Worm (Caenorhabditis elegans) whole organism, L4 larva: ENCODE results near the gene cyn-11.

Source experiments
- aha-1 ChIP-seq: fragments of 150-350 bp; peaks from one replicate; lab custom pipeline; 2014; ENCODE audit warnings: missing biosample characterization, missing genetic modification characterization
- ama-1 ChIP-seq: fragments of 150-350 bp; optimal IDR thresholded peaks from 2 replicates; lab custom pipeline; 2014; ENCODE audit warnings: inconsistent platforms, mixed read lengths
- ceh-28 ChIP-seq: fragments of 150-350 bp; optimal IDR thresholded peaks from 2 replicates; lab custom pipeline; 2014; ENCODE audit warnings: missing biosample characterization, missing genetic modification reagents, missing genetic modification characterization
- ceh-44 ChIP-seq: fragments of 200-800 bp; sonication (Bioruptor generic); IDR thresholded peaks from 2 replicates; pipeline ENCODE4 v1.3.6; 2022; ENCODE audit warnings: missing genetic modification reagents, missing genetic modification characterization, missing compliant biosample characterization
- ceh-62 ChIP-seq: sonication (generic microtip); optimal IDR thresholded peaks from 2 replicates; lab custom pipeline; 2017; ENCODE audit warnings: missing biosample characterization, missing genetic modification characterization
- ces-1 ChIP-seq: fragments of 150-350 bp; sonication (generic microtip); optimal IDR thresholded peaks from 4 replicates; lab custom pipeline; 2014; ENCODE audit warnings: missing biosample characterization, missing genetic modification reagents, missing genetic modification characterization
- daf-12 ChIP-seq: fragments of 150-350 bp; optimal IDR thresholded peaks from 2 replicates; lab custom pipeline; 2014; ENCODE audit warnings: missing biosample characterization, missing genetic modification reagents, missing genetic modification characterization
- dmd-6 ChIP-seq: fragments of 200-800 bp; sonication (Bioruptor generic); IDR thresholded peaks from 2 replicates; pipeline ENCODE4 v1.3.6; 2022; ENCODE audit warnings: missing genetic modification reagents, missing genetic modification characterization, missing compliant biosample characterization
- dpl-1 ChIP-seq: fragments of 150-350 bp; optimal IDR thresholded peaks from 2 replicates; lab custom pipeline; 2014; ENCODE audit warnings: missing biosample characterization, missing genetic modification reagents, missing genetic modification characterization
- duxl-1 ChIP-seq: sonication (generic microtip); optimal IDR thresholded peaks from 2 replicates; lab custom pipeline; 2016; ENCODE audit warnings: mild to moderate bottlenecking, missing genetic modification characterization, moderate library complexity, missing compliant biosample characterization; ENCODE audit not compliant: poor library complexity
- dve-1 ChIP-seq: sonication (generic microtip); optimal IDR thresholded peaks from 2 replicates; lab custom pipeline; 2017; ENCODE audit warnings: antibody characterized with exemption, mild to moderate bottlenecking, missing genetic modification characterization, missing compliant biosample characterization; ENCODE audit not compliant: insufficient read depth
- gei-8 ChIP-seq: fragments of 200-800 bp; sonication (Bioruptor generic); optimal IDR thresholded peaks from 2 replicates; lab custom pipeline; 2018; ENCODE audit warnings: mild to moderate bottlenecking, missing genetic modification characterization, missing compliant biosample characterization
- hlh-11 ChIP-seq: fragments of 200-800 bp; sonication (Bioruptor generic); optimal IDR thresholded peaks from 2 replicates; lab custom pipeline; 2018; ENCODE audit warnings: mild to moderate bottlenecking, missing genetic modification characterization, missing compliant biosample characterization
- hlh-30 ChIP-seq: sonication (generic microtip); optimal IDR thresholded peaks from 2 replicates; lab custom pipeline; 2017; ENCODE audit warnings: antibody characterized with exemption, mild to moderate bottlenecking, missing genetic modification characterization, missing compliant biosample characterization; ENCODE audit not compliant: insufficient read depth
- lin-29 ChIP-seq: fragments of 200-800 bp; sonication (Bioruptor generic); IDR thresholded peaks from 2 replicates; pipeline ENCODE4 v1.3.6; 2022; ENCODE audit warnings: missing genetic modification reagents, missing genetic modification characterization, missing compliant biosample characterization
- lin-38 ChIP-seq: fragments of 200-800 bp; sonication (Bioruptor generic); IDR thresholded peaks from 2 replicates; pipeline ENCODE4 v1.3.6; 2022; ENCODE audit warnings: missing genetic modification reagents, missing genetic modification characterization, missing compliant biosample characterization
- lin-39 ChIP-seq: fragments of 150-350 bp; optimal IDR thresholded peaks from 2 replicates; lab custom pipeline; 2014; ENCODE audit warnings: missing biosample characterization, missing genetic modification reagents, missing genetic modification characterization
- lsy-2 ChIP-seq, 2 experiments: fragments of 150-350 bp in 1 of 2; sonication (generic microtip) in 1 of 2; optimal IDR thresholded peaks; 2 replicates each; lab custom pipeline; 2014 to 2017; ENCODE audit warnings: missing biosample characterization in 2 of 2, missing genetic modification characterization in 2 of 2
- madf-9 ChIP-seq: fragments of 200-800 bp; sonication (Bioruptor generic); conservative IDR thresholded peaks from 2 replicates; pipeline ENCODE4 v1.3.6; 2022; ENCODE audit warnings: missing genetic modification reagents, missing genetic modification characterization, missing compliant biosample characterization
- mdl-1 ChIP-seq, 2 experiments: fragments of 150-350 bp in 1 of 2; sonication (generic microtip) in 1 of 2; optimal IDR thresholded peaks; 2 replicates each; lab custom pipeline; 2014 to 2017; ENCODE audit warnings: missing biosample characterization in 2 of 2, missing genetic modification characterization in 2 of 2
- mep-1 ChIP-seq: fragments of 150-350 bp; sonication (generic microtip); optimal IDR thresholded peaks from 3 replicates; lab custom pipeline; 2014; ENCODE audit warnings: missing biosample characterization, missing genetic modification characterization
- mes-2 ChIP-seq: sonication (generic microtip); optimal IDR thresholded peaks from 2 replicates; lab custom pipeline; 2016; ENCODE audit warnings: missing genotype, mild to moderate bottlenecking, missing genetic modification characterization, missing compliant biosample characterization; ENCODE audit not compliant: poor library complexity, severe bottlenecking
- mxl-3 ChIP-seq: fragments of 200-800 bp; sonication (Bioruptor generic); optimal IDR thresholded peaks from 2 replicates; lab custom pipeline; 2018; ENCODE audit warnings: mild to moderate bottlenecking, missing genetic modification characterization, missing compliant biosample characterization
- nhr-25 ChIP-seq: sonication (generic microtip); optimal IDR thresholded peaks from 2 replicates; lab custom pipeline; 2017; ENCODE audit warnings: missing genetic modification characterization, mild to moderate bottlenecking, missing compliant biosample characterization, antibody characterized with exemption, moderate library complexity, borderline replicate concordance; ENCODE audit not compliant: insufficient read depth
- nhr-28 ChIP-seq: fragments of 150-350 bp; optimal IDR thresholded peaks from 2 replicates; lab custom pipeline; 2014; ENCODE audit warnings: missing biosample characterization, missing genetic modification characterization
- nhr-48 ChIP-seq: sonication (generic microtip); optimal IDR thresholded peaks from 2 replicates; lab custom pipeline; 2016; ENCODE audit warnings: mild to moderate bottlenecking, missing genetic modification characterization, missing compliant biosample characterization
- pqm-1 ChIP-seq: sonication (generic microtip); optimal IDR thresholded peaks from 2 replicates; lab custom pipeline; 2017; ENCODE audit warnings: missing biosample characterization, missing genetic modification characterization
- snpc-4 ChIP-seq: fragments of 150-350 bp; optimal IDR thresholded peaks from 2 replicates; lab custom pipeline; 2014; ENCODE audit warnings: missing biosample characterization, missing genetic modification characterization
- tra-1 ChIP-seq: fragments of 200-800 bp; sonication (Bioruptor generic); IDR thresholded peaks from 2 replicates; pipeline ENCODE4 v1.3.6; 2022; ENCODE audit warnings: missing genetic modification reagents, missing genetic modification characterization, missing compliant biosample characterization
- unc-62 ChIP-seq, 3 experiments: fragments of 150-350 bp in 1 of 3; sonication (generic microtip); optimal IDR thresholded peaks in 2 of 3; peaks in 1 of 3; 1 replicate in 1 of 3; 2 replicates in 2 of 3; lab custom pipeline; 2014 to 2017; ENCODE audit warnings: missing biosample characterization in 3 of 3, missing genetic modification characterization in 3 of 3, missing genetic modification reagents in 3 of 3, missing genotype in 1 of 3
- vab-7 ChIP-seq: fragments of 200-800 bp; sonication (Bioruptor generic); IDR thresholded peaks from 2 replicates; pipeline ENCODE4 v1.3.6; 2022; ENCODE audit warnings: missing genetic modification reagents, missing genetic modification characterization, missing compliant biosample characterization
- zip-2 ChIP-seq: fragments of 150-350 bp; optimal IDR thresholded peaks from 2 replicates; lab custom pipeline; 2014; ENCODE audit warnings: missing biosample characterization, missing genetic modification characterization

cyn-11 gene

ce11 chrII:8716231-8716878, at the start of gene cyn-11, which contains the start of gene T01B7.5:
Gene cyn-11 (minus strand): TSS chrII:8716281.
Gene T01B7.5 (plus strand): TSS chrII:8716828.
- no peak for TF ChIP-seq ceh-28 (tag; lab: Kevin White, UChicago)
- TF ChIP-seq hlh-11 (tag; lab: Kevin White, UChicago), result peak; percentile 12
- TF ChIP-seq dpl-1 (GFP tag; lab: Kevin White, UChicago), result peak; percentile 25
- peak; percentile 56 for TF ChIP-seq mes-2 (tag; lab: Kevin White, UChicago)
- no peak for TF ChIP-seq zip-2 (tag; lab: Kevin White, UChicago)
- TF ChIP-seq nhr-28 (tag; lab: Kevin White, UChicago), result peak; percentile 18
- peak; percentile 1 for TF ChIP-seq hlh-30
- peak; percentile 39 for TF ChIP-seq mep-1 (tag; lab: Kevin White, UChicago)
- TF ChIP-seq lin-38, result peak; percentile 32; the same call in 1 of the 2 replicates
- no peak for TF ChIP-seq pqm-1
- peak in 1 of 2 experiments; percentile 55 for TF ChIP-seq lsy-2 (tag; optimal IDR thresholded peaks at IDR 0.05; lab: Kevin White, UChicago)

- TF ChIP-seq nhr-25 (tag; lab: Kevin White, UChicago) (peak; percentile 30), duxl-1 (tag; lab: Kevin White, UChicago) (no peak), ceh-62 (no peak), mxl-3 (peak; percentile 95), ama-1 (lab: Kevin White, UChicago) (no peak), dve-1 (peak; percentile 31), dmd-6 (GFP tag; lab: Robert Waterston, UW) (peak; percentile 75), mdl-1 (tag; optimal IDR thresholded peaks at IDR 0.05; lab: Kevin White, UChicago) (peak; percentile 55 to 94), vab-7 (GFP tag; lab: Robert Waterston, UW) (no peak), tra-1 (peak; percentile 58; the same call in 1 of the 2 replicates), ces-1 (GFP tag; lab: Kevin White, UChicago) (no peak), aha-1 (tag; lab: Kevin White, UChicago) (peak; percentile 70), gei-8 (peak; percentile 27), nhr-28 (tag; lab: Kevin White, UChicago) (peak; percentile 87), hlh-11 (tag; lab: Kevin White, UChicago) (peak; percentile 59), nhr-48 (peak; percentile 68), hlh-30 (peak; percentile 72)
Observed at ce11 chrII:8765131-8765530, 49.0 kb upstream of the cyn-11 start.

- TF ChIP-seq lin-29 (GFP tag; lab: Robert Waterston, UW), result no peak
- no peak for TF ChIP-seq lin-39 (tag; lab: Kevin White, UChicago)
- peak in 1 of 2 experiments; percentile 13 for TF ChIP-seq unc-62 (GFP tag; optimal IDR thresholded peaks at IDR 0.05 in 1 of 2; lab: Kevin White, UChicago)
- no peak for TF ChIP-seq unc-62 (tag; optimal IDR thresholded peaks at IDR 0.05; lab: Kevin White, UChicago)
- no peak for TF ChIP-seq snpc-4 (tag; lab: Kevin White, UChicago)
- TF ChIP-seq hlh-30, result peak; percentile 35
- TF ChIP-seq aha-1 (tag; lab: Kevin White, UChicago), result peak; percentile 8
Observed at ce11 chrII:8764332-8764731, 48.3 kb upstream of the cyn-11 start.

- TF ChIP-seq ceh-44 (GFP tag; lab: Robert Waterston, UW), result no peak
- TF ChIP-seq nhr-28 (tag; lab: Kevin White, UChicago), result peak; percentile 56
- peak; percentile 68 for TF ChIP-seq aha-1 (tag; lab: Kevin White, UChicago)
- no peak for TF ChIP-seq madf-9 (GFP tag; lab: Robert Waterston, UW)
Observed at ce11 chrII:8763367-8763766, 47.3 kb upstream of the cyn-11 start.

ce11 chrII:8761739-8762138, 45.7 kb upstream of the cyn-11 start:
- TF ChIP-seq pqm-1, result peak; percentile 44
- TF ChIP-seq daf-12 (tag; lab: Kevin White, UChicago), result no peak
- peak; percentile 19 for TF ChIP-seq nhr-28 (tag; lab: Kevin White, UChicago)
- TF ChIP-seq dmd-6 (GFP tag; lab: Robert Waterston, UW), result 0 out of 2 replicates have a peak, but pooled peaks have one; percentile 15
